Worm (Caenorhabditis elegans) whole organism, early embryonic: Measurements from ENCODE around the gene R07E3.7.

Source experiments
- B0310.2 ChIP-seq: sonication (generic microtip); optimal IDR thresholded peaks from 2 replicates; lab custom pipeline; 2016; ENCODE audit warnings: mild to moderate bottlenecking, missing genetic modification characterization, missing compliant biosample characterization
- F13C5.2 ChIP-seq: sonication (generic microtip); optimal IDR thresholded peaks from 2 replicates; lab custom pipeline; 2017; ENCODE audit warnings: mild to moderate bottlenecking, missing genetic modification characterization, inconsistent platforms, missing compliant biosample characterization
- aly-1 ChIP-seq: sonication (generic microtip); optimal IDR thresholded peaks from 2 replicates; lab custom pipeline; 2016; ENCODE audit warnings: missing genetic modification characterization, missing compliant biosample characterization
- ama-1 ChIP-seq: fragments of 150-350 bp; optimal IDR thresholded peaks from 2 replicates; lab custom pipeline; 2014
- ceh-13 ChIP-seq: fragments of 200-800 bp; sonication (Bioruptor generic); optimal IDR thresholded peaks from 2 replicates; lab custom pipeline; 2018; ENCODE audit warnings: mild to moderate bottlenecking, missing genetic modification characterization, missing compliant biosample characterization
- ceh-36 ChIP-seq: sonication (generic microtip); optimal IDR thresholded peaks from 2 replicates; lab custom pipeline; 2016; ENCODE audit warnings: missing genetic modification characterization, inconsistent platforms, missing compliant biosample characterization
- ets-7 ChIP-seq: sonication (generic microtip); optimal IDR thresholded peaks from 2 replicates; lab custom pipeline; 2016; ENCODE audit warnings: missing genotype, missing genetic modification characterization, missing compliant biosample characterization
- flt-1 ChIP-seq: fragments of 200-800 bp; sonication (Bioruptor generic); IDR thresholded peaks from 2 replicates; pipeline ENCODE4 v1.3.6; 2022; ENCODE audit warnings: missing genetic modification characterization, missing compliant biosample characterization
- hmbx-1 ChIP-seq: sonication (generic microtip); optimal IDR thresholded peaks from 2 replicates; lab custom pipeline; 2016; ENCODE audit warnings: mild to moderate bottlenecking, missing genetic modification characterization, missing compliant biosample characterization
- hmg-4 ChIP-seq: fragments of 200-800 bp; sonication (Bioruptor generic); optimal IDR thresholded peaks from 2 replicates; lab custom pipeline; 2018; ENCODE audit warnings: mild to moderate bottlenecking, missing genetic modification characterization, missing compliant biosample characterization
- hnd-1 ChIP-seq: sonication (generic microtip); optimal IDR thresholded peaks from 2 replicates; lab custom pipeline; 2016; ENCODE audit warnings: missing genetic modification characterization, missing compliant biosample characterization
- pes-1 ChIP-seq: fragments of 200-800 bp; sonication (Bioruptor generic); IDR thresholded peaks from 2 replicates; pipeline ENCODE4 v1.3.6; 2022; ENCODE audit warnings: missing genetic modification reagents, missing genetic modification characterization, missing compliant biosample characterization
- scrt-1 ChIP-seq: fragments of 200-800 bp; sonication (Bioruptor generic); IDR thresholded peaks from 2 replicates; pipeline ENCODE4 v1.3.6; 2022; ENCODE audit warnings: missing genetic modification characterization, missing compliant biosample characterization
- sea-1 ChIP-seq: fragments of 200-800 bp; sonication (Bioruptor generic); conservative IDR thresholded peaks from 2 replicates; pipeline ENCODE4 v1.3.6; 2022; ENCODE audit warnings: missing genetic modification characterization, missing compliant biosample characterization
- tbx-11 ChIP-seq: fragments of 200-800 bp; sonication (Bioruptor generic); IDR thresholded peaks from 2 replicates; pipeline ENCODE4 v1.3.6; 2022; ENCODE audit warnings: missing genetic modification characterization, missing compliant biosample characterization
- tbx-37 ChIP-seq: fragments of 200-800 bp; sonication (Bioruptor generic); conservative IDR thresholded peaks from 2 replicates; pipeline ENCODE4 v1.3.6; 2022; ENCODE audit warnings: missing genetic modification reagents, missing genetic modification characterization, missing compliant biosample characterization
- tra-4 ChIP-seq: sonication (generic microtip); optimal IDR thresholded peaks from 2 replicates; lab custom pipeline; 2017; ENCODE audit warnings: missing genetic modification characterization, missing compliant biosample characterization

Gene R07E3.7

DNA sequence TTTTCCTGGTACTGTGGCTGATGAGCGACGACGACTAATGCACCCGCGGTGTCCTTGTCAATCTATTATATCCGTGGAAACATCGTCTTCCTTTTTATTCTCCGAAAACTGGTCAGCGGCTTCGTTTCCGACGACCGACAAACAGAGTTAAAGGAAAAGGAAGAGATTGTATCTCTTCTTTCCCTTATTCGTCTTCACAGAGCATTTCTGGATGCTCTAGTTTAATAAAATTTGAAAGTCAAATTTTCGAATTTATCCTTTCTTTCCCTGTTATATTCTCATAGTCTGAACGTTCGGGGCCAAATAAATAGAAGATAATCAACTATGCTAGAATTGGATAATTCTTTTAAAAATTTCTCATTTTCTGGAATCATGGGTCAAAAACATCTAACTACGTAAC, 37.2 kb upstream of the R07E3.7 start:
- TF ChIP-seq tra-4 (tag; lab: Kevin White, UChicago) (no peak), aly-1 (tag; lab: Kevin White, UChicago) (no peak), B0310.2 (no peak), scrt-1 (GFP tag; lab: Robert Waterston, UW) (no peak), ceh-13 (no peak), sea-1 (GFP tag; lab: Robert Waterston, UW) (no peak), tbx-11 (GFP tag; lab: Robert Waterston, UW) (no peak), flt-1 (no peak), hmbx-1 (tag; lab: Kevin White, UChicago) (no peak), tbx-37 (GFP tag; lab: Robert Waterston, UW) (no peak), hmg-4 (GFP tag; lab: Kevin White, UChicago) (no peak), ceh-36 (tag; lab: Kevin White, UChicago) (no peak)

DNA sequence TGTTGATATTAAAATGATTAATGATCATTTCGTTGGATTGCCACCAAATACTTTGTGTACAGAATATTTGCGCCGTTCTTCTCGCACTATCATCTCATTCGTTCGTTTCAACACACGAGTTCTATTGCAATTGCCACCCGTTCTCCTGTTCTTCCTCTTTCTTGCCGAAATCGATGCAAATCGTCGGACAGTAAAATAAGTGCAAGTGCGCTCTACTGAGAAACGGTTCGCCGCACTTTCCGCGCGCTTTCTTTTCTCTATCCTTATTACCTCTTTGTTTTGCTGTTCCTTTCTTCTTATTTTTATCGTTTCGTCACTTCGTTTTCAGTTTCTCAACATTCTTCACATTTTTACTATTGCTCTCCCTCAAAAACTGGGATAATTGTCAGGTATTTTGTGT, 35.6 kb upstream of the R07E3.7 start:
- no peak for TF ChIP-seq ama-1 (lab: Kevin White, UChicago)
- TF ChIP-seq aly-1 (tag; lab: Kevin White, UChicago), result no peak
- no peak for TF ChIP-seq ceh-36 (tag; lab: Kevin White, UChicago)
- TF ChIP-seq B0310.2, result no peak
- no peak for TF ChIP-seq pes-1 (GFP tag; lab: Robert Waterston, UW)
- no peak for TF ChIP-seq hnd-1 (tag; lab: Kevin White, UChicago)
- no peak for TF ChIP-seq tra-4 (tag; lab: Kevin White, UChicago)
- TF ChIP-seq F13C5.2 (tag; lab: Kevin White, UChicago), result no peak
- no peak for TF ChIP-seq hmg-4 (GFP tag; lab: Kevin White, UChicago)
- TF ChIP-seq ceh-13, result no peak
- no peak for TF ChIP-seq tbx-11 (GFP tag; lab: Robert Waterston, UW)
- no peak for TF ChIP-seq flt-1
- no peak for TF ChIP-seq sea-1 (GFP tag; lab: Robert Waterston, UW)
- TF ChIP-seq ets-7 (tag; lab: Kevin White, UChicago), result no peak
- TF ChIP-seq hmbx-1 (tag; lab: Kevin White, UChicago), result no peak

DNA sequence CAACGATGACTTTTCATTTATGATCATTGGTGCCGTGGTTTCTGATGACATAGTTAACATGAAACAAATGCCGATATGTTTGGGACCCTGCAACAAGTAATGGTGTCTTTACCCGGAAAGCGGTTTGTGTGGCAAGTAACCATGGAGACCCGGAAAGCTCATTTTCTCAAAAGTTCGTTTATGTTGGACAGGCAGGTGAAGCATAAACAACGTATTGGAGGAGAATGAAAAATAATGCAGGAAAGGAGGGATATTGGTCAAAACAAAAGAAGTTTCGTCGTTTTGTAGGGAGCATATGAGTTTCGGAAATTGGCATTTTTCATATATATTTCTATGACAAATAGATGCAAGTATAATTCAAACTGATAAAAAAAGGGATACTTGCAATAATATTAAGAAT, 30.9 kb upstream of the R07E3.7 start, which contains the start of gene dyf-6:
TSS of gene dyf-6 (minus strand) at position 101 of the 400 bp plus-strand sequence.
- TF ChIP-seq ceh-36 (tag; lab: Kevin White, UChicago) (no peak), aly-1 (tag; lab: Kevin White, UChicago) (no peak), B0310.2 (no peak), scrt-1 (GFP tag; lab: Robert Waterston, UW) (no peak), ets-7 (tag; lab: Kevin White, UChicago) (no peak), flt-1 (no peak), sea-1 (GFP tag; lab: Robert Waterston, UW) (no peak), tbx-11 (GFP tag; lab: Robert Waterston, UW) (no peak), tbx-37 (GFP tag; lab: Robert Waterston, UW) (no peak), pes-1 (GFP tag; lab: Robert Waterston, UW) (no peak), hmbx-1 (tag; lab: Kevin White, UChicago) (no peak), ceh-13 (no peak), hnd-1 (tag; lab: Kevin White, UChicago) (no peak), ama-1 (lab: Kevin White, UChicago) (no peak), F13C5.2 (tag; lab: Kevin White, UChicago) (no peak), hmg-4 (GFP tag; lab: Kevin White, UChicago) (no peak)

DNA sequence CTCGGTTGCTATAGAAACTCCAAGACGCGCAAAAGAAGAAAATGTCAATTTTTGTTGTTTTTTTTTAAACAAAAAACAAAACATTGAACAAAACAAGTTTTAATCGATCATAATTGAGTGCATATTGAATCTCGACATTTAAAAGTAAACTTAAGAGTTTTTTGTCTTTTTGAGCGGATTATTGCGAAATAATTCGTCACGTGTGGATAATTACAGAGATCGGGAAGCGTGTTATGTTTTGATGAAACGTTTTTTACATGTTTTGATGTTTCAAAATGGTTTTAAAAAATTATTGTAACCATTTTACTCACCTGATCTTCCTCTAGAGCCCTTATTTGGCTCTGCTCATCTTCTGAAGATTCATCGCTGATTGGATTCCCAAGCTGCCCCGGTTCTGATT, 30.5 kb upstream of the R07E3.7 start:
- TF ChIP-seq aly-1 (tag; lab: Kevin White, UChicago) (no peak), pes-1 (GFP tag; lab: Robert Waterston, UW) (no peak), tbx-11 (GFP tag; lab: Robert Waterston, UW) (no peak), hnd-1 (tag; lab: Kevin White, UChicago) (no peak), ceh-36 (tag; lab: Kevin White, UChicago) (no peak)

DNA sequence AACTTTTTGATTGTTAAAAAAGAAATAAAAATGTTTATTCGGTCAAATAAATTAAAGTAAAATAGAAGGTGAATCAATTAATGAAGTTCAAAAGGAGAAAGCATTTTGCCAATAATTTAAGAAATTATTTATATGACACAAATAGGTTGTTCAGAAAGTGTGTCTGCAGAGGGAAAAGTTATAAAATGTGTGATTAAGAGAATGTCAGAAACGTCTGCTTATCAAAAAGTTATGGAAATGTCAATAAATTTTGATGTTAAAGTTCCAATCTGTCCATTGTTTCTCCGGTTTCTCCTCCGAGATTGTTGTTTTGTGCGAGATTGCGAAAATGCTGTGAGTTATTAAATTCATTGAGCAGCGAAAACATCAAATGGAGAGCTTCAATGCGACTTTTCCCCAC, 24.1 kb upstream of the R07E3.7 start, which contains the start of gene rme-4:
TSS of gene rme-4 (minus strand) at position 168 of the 400 bp plus-strand sequence.
- TF ChIP-seq flt-1 (no peak), hmg-4 (GFP tag; lab: Kevin White, UChicago) (no peak), ama-1 (lab: Kevin White, UChicago) (no peak)

DNA sequence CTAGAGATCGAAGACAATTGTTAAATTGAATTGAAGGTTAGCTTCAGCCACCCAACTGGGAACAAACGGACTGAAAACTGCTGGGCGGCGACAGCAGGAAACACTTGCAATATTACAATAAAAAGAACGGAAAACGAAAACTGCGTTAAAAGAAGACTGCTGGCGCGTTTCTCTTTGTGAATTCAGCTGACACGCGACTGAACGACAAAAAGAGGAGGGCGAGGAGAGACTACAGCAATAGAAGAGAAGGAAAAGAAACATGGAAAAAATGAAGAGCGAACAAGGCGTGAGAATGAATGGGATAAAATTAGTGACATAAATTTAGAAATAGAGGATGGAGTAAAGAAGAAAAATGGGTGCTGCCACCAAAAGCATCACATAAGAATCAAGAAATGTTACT, 22.1 kb upstream of the R07E3.7 start:
- no peak for TF ChIP-seq hnd-1 (tag; lab: Kevin White, UChicago)
- TF ChIP-seq flt-1, result 0 out of 2 replicates have a peak, but pooled peaks have one; percentile 26

DNA sequence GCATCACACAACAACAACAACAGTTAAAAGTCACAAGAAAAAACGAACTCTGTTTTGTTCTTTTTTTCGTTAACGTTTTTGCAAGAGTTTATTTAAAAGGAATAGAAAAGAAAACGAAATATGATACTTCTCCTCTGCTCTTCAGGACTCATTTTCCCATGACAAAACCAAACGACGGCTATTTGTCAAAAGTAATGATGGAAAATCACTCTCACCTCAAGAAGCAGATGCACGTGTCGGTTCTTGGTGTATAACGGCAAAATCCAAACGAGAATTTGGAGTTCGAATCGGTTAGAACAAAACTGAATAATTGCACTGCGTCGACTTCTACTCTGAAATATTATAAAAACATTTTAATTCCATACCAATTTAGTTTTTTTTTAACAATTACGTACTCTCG, 21.4 kb upstream of the R07E3.7 start:
- no peak for TF ChIP-seq B0310.2
- no peak for TF ChIP-seq hmg-4 (GFP tag; lab: Kevin White, UChicago)
- TF ChIP-seq pes-1 (GFP tag; lab: Robert Waterston, UW), result no peak
- no peak for TF ChIP-seq tra-4 (tag; lab: Kevin White, UChicago)
- no peak for TF ChIP-seq ets-7 (tag; lab: Kevin White, UChicago)
- no peak for TF ChIP-seq hnd-1 (tag; lab: Kevin White, UChicago)
- TF ChIP-seq sea-1 (GFP tag; lab: Robert Waterston, UW), result no peak
- no peak for TF ChIP-seq tbx-11 (GFP tag; lab: Robert Waterston, UW)
- no peak for TF ChIP-seq scrt-1 (GFP tag; lab: Robert Waterston, UW)
- TF ChIP-seq flt-1, result no peak
- TF ChIP-seq ceh-36 (tag; lab: Kevin White, UChicago), result no peak
- TF ChIP-seq ama-1 (lab: Kevin White, UChicago), result no peak

DNA sequence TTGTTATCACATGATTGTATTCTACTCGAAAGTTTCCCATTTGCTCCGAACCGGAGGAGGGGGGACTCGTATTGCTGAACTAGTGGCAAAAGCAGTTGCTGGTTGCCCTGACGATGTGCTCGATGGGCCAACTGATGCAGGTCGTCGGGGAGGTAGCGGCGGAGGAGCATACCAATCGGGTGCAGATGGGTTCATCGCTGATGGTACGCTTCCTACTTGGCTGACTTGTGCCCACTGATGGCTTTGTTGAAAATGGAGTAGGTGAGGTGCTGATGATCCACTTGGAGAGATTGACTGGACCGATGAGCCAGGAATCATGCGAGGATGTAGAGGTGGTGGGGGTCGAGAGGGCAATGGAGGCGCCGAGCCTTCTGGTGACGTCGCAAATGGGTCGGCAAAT, 18.0 kb upstream of the R07E3.7 start:
- TF ChIP-seq tbx-37 (GFP tag; lab: Robert Waterston, UW) (no peak), B0310.2 (no peak), hmg-4 (GFP tag; lab: Kevin White, UChicago) (peak; percentile 16), aly-1 (tag; lab: Kevin White, UChicago) (peak; percentile 4), hnd-1 (tag; lab: Kevin White, UChicago) (no peak)
